Worm (Caenorhabditis elegans): ENCODE data around the gene C09H5.7.

C09H5.7 gene

DNA sequence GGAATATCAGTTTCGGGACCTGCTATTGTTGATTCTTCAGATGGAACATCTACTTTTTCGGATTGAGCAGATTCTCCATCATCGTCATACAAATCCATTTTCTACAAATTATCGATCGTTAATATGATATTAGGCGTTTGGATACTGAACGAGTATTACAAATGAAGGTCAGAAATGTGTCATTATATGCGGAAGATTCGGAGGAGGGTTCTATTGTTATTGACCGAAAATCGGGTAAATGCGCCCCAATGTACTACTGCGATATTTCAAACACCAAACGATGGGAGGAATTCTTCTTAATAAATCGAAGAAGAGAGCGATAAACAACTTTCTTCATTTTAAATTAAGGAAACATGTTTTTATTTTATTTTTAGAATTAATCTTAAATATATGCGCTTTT, 44.2 kb upstream of the C09H5.7 start, which contains the start of gene spr-1:
Gene spr-1, minus strand, starts transcription at position 101 of the 400 bp plus-strand sequence.
- TF ChIP-seq hlh-1 (tag; optimal IDR thresholded peaks at IDR 0.05) (no peak), nhr-28 (tag; optimal IDR thresholded peaks at IDR 0.05) (no peak), unc-39 (tag; optimal IDR thresholded peaks at IDR 0.05) (no peak), elt-3 (tag; optimal IDR thresholded peaks at IDR 0.05) (no peak)

DNA sequence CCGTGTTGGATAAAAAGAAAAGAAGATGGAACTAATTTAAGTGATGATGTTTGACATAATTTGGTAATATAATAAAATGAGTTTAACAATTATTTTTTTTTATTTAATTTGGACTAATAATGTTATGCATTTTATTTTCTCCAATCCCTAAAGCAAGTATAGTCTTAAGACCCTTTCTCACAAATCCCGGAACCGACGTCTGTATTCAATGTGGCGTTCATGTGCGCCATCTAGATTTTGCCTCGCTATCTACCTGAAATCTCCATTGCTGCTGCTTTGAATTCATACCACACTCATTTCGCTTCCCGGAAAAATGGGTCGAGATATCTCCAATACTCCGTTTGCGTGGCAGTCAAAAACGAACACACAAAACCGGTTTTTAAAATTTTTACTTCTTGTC, 38.3 kb upstream of the C09H5.7 start, which contains the start of gene D1014.5:
Gene D1014.5, plus strand, starts transcription at position 301 of the 400 bp plus-strand sequence.
- TF ChIP-seq unc-120 (tag; optimal IDR thresholded peaks at IDR 0.05; ENCODE audit: poor library complexity, severe bottlenecking) (no peak), mls-2 (tag; optimal IDR thresholded peaks at IDR 0.05) (no peak), blmp-1 (tag; optimal IDR thresholded peaks at IDR 0.05) (no peak), lin-13 (tag; optimal IDR thresholded peaks at IDR 0.05) (no peak), drap-1 (GFP tag; optimal IDR thresholded peaks at IDR 0.05) (no peak), ces-1 (GFP tag; optimal IDR thresholded peaks at IDR 0.05) (no peak), bed-3 (GFP tag; optimal IDR thresholded peaks at IDR 0.05) (no peak), M03D4.4 (tag; optimal IDR thresholded peaks at IDR 0.05) (no peak), nhr-2 (tag; optimal IDR thresholded peaks at IDR 0.05) (no peak), lin-32 (GFP tag; optimal IDR thresholded peaks at IDR 0.05) (no peak), cnd-1 (tag; optimal IDR thresholded peaks at IDR 0.05) (no peak), ceh-39 (tag; optimal IDR thresholded peaks at IDR 0.05) (no peak), ham-2 (GFP tag; optimal IDR thresholded peaks at IDR 0.05) (no peak), ceh-43 (GFP tag; optimal IDR thresholded peaks at IDR 0.05) (no peak), unc-62 (GFP tag; optimal IDR thresholded peaks at IDR 0.05) (no peak), ztf-11 (tag; optimal IDR thresholded peaks at IDR 0.05) (no peak), elt-3 (tag; optimal IDR thresholded peaks at IDR 0.05) (no peak), mab-5 (tag; optimal IDR thresholded peaks at IDR 0.05) (no peak)

DNA sequence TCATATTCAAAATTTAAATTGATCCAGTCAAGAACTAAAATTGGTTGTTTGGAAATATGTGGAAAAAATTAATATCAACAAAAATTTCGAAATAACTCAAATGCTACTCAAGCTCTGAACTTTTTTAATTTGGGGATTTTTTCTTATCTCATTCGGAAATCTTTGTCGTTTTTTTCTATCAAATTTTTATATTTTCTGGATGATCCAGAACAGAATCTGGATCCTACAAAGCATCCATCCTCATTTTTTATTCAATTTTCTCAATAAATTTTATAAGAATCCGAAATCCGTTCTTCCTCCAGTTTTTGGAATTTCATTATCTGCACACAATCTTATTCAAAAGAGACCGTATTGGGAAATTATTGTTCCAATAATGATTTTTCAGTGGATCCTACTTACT, 35.8 kb upstream of the C09H5.7 start, which contains the start of gene D1014.6:
Gene D1014.6, plus strand, starts transcription at position 301 of the 400 bp plus-strand sequence.
- TF ChIP-seq sptf-1 (tag; optimal IDR thresholded peaks at IDR 0.05) (no peak), nhr-12 (tag; optimal IDR thresholded peaks at IDR 0.05) (no peak), unc-120 (tag; optimal IDR thresholded peaks at IDR 0.05; ENCODE audit: poor library complexity, severe bottlenecking) (no peak), nhr-76 (tag; optimal IDR thresholded peaks at IDR 0.05) (no peak), pha-4 (tag; optimal IDR thresholded peaks at IDR 0.05) (no peak), mab-5 (tag; optimal IDR thresholded peaks at IDR 0.05) (no peak), lsy-2 (tag; optimal IDR thresholded peaks at IDR 0.05) (no peak), mep-1 (tag; optimal IDR thresholded peaks at IDR 0.05) (no peak), flh-1 (GFP tag; optimal IDR thresholded peaks at IDR 0.05) (no peak), ham-2 (GFP tag; optimal IDR thresholded peaks at IDR 0.05) (no peak), snpc-4 (tag; optimal IDR thresholded peaks at IDR 0.05) (no peak), ces-1 (GFP tag; optimal IDR thresholded peaks at IDR 0.05) (no peak), nhr-2 (tag; optimal IDR thresholded peaks at IDR 0.05) (no peak), lin-13 (tag; optimal IDR thresholded peaks at IDR 0.05) (no peak), tbx-8 (GFP tag; optimal IDR thresholded peaks at IDR 0.05) (no peak), lin-32 (GFP tag; optimal IDR thresholded peaks at IDR 0.05) (no peak)

DNA sequence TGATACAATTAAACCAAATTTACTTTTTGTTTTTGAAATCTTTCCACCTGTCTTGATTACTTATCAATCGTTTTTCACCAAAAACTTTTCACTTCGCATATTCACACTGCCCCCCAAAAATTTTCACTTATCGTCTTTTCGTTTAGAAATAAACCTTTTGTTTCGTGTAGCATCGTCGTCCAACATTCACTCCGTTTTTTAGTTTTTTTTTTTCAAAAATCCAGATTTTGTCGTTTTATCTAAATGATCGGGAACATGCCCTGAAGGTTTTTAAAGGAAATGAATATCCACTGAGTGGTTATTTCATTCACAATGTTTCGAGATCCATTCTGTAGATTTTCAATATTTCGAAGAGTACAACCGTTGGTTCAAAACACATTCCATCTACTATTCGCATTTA, 32.9 kb upstream of the C09H5.7 start, which contains the start of gene D1014.7:
Gene D1014.7, plus strand, starts transcription at position 301 of the 400 bp plus-strand sequence.
- TF ChIP-seq ztf-11 (tag; optimal IDR thresholded peaks at IDR 0.05) = no peak
- no peak for TF ChIP-seq ceh-39 (tag; optimal IDR thresholded peaks at IDR 0.05)
- TF ChIP-seq nhr-76 (tag; optimal IDR thresholded peaks at IDR 0.05) = no peak
- TF ChIP-seq lsy-2 (tag; optimal IDR thresholded peaks at IDR 0.05) = no peak
- TF ChIP-seq unc-62 (GFP tag; optimal IDR thresholded peaks at IDR 0.05) = no peak
- no peak for TF ChIP-seq unc-120 (tag; optimal IDR thresholded peaks at IDR 0.05; ENCODE audit: poor library complexity, severe bottlenecking)
- no peak for TF ChIP-seq flh-1 (GFP tag; optimal IDR thresholded peaks at IDR 0.05)
- no peak for TF ChIP-seq blmp-1 (tag; optimal IDR thresholded peaks at IDR 0.05)
- TF ChIP-seq snpc-4 (tag; optimal IDR thresholded peaks at IDR 0.05) = no peak
- no peak for TF ChIP-seq cnd-1 (tag; optimal IDR thresholded peaks at IDR 0.05)
- no peak for TF ChIP-seq nhr-237 (tag; optimal IDR thresholded peaks at IDR 0.05)
- no peak for TF ChIP-seq sem-2 (GFP tag; optimal IDR thresholded peaks at IDR 0.05)
- no peak for TF ChIP-seq mab-5 (tag; optimal IDR thresholded peaks at IDR 0.05)
- no peak for TF ChIP-seq M03D4.4 (tag; optimal IDR thresholded peaks at IDR 0.05)
- no peak for TF ChIP-seq zip-8 (tag; optimal IDR thresholded peaks at IDR 0.05)

DNA sequence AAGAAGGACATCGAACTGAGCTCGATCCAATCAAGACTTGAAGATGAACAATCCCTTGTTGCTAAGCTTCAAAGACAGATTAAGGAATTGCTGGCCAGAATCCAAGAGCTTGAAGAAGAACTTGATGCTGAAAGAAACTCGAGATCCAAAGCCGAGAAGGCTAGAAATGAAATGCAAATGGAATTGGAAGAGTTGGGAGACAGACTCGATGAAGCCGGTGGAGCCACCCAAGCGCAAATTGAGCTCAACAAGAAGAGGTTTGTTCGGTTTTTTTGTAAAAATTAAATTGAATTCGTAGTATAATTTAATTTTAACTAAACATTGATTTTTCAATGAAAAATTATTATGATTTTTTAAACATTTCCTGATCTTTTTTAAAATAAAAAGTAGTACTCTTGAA, 29.5 kb upstream of the C09H5.7 start:
- no peak for TF ChIP-seq nhr-28 (tag; optimal IDR thresholded peaks at IDR 0.05)
- no peak for TF ChIP-seq nhr-237 (tag; optimal IDR thresholded peaks at IDR 0.05)
- no peak for TF ChIP-seq bed-3 (GFP tag; optimal IDR thresholded peaks at IDR 0.05)
- no peak for TF ChIP-seq elt-3 (tag; optimal IDR thresholded peaks at IDR 0.05)
- no peak for TF ChIP-seq flh-1 (GFP tag; optimal IDR thresholded peaks at IDR 0.05)
- no peak for TF ChIP-seq ceh-83 (GFP tag; optimal IDR thresholded peaks at IDR 0.05)
- no peak for TF ChIP-seq mep-1 (tag; optimal IDR thresholded peaks at IDR 0.05)
- no peak for TF ChIP-seq elt-1 (tag; optimal IDR thresholded peaks at IDR 0.05; ENCODE audit: borderline replicate concordance, insufficient read depth)
- TF ChIP-seq snpc-4 (tag; optimal IDR thresholded peaks at IDR 0.05) = no peak

Data from whole organism, mixed stage, embryonic.